Worm (Caenorhabditis elegans): ENCODE data around the gene sru-8.

The sru-8 gene

DNA sequence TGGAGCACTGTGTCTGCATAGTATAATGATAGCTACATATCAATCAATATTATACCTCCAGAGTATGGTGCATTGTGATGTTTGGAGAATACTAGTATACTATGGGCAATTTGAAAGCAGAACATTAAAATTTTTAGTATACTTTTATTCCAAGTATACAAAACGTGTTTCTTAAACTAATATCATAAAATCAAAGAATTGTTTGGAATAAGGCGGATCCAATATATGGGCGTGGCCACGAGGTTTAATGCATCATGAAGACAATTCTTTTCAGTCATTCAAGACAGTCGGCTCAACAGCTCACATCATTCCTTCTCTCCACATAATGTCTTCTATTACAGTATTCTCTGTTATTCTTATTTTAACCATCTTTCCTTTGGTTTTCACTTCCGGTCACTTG, 36.2 kb downstream of the sru-8 start, which contains the start of gene sdz-31 (continued):
- no peak for TF ChIP-seq ztf-25 (GFP tag; IDR thresholded peaks at IDR 0.05)

DNA sequence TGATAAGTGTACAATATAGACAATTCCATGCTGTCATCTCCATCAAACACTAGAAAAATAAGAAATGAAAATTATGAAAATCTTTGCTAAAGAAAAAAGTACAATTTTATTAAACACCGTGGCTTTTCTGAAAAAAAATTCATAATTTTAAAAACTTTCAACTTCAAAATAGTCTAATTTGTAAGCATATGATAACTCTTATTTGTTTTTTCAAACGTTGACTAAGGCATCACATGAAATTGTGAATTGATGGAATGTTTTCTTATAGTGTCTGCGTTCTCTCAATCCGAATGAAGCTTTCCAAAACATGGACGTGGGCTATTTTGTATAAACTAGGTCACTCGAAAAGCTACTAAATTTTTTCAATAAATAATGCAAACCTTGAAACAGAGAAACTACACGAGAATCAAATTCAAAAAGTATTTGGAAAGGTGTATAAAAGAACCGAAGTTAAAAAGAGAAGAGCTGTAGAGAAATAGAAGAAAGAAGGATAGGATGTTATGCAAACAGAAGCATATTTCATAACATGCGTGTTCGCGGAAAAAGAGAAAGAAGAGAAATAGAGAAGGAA, 42.3 kb downstream of the sru-8 start, which contains the start of gene clp-9:
Gene clp-9 (minus strand): TSS at position 51 of the 571 bp plus-strand sequence.
- TF ChIP-seq snpc-3.4 (tag; optimal IDR thresholded peaks at IDR 0.05) (no peak), hsf-1 (GFP tag; IDR thresholded peaks at IDR 0.05) (no peak), F37B4.10 (GFP tag; IDR thresholded peaks at IDR 0.05) (no peak), ceh-91 (GFP tag; IDR thresholded peaks at IDR 0.05) (no peak), nfyb-1 (GFP tag; IDR thresholded peaks at IDR 0.05) (no peak), C17E4.6 (GFP tag; IDR thresholded peaks at IDR 0.05) (no peak), ceh-79 (tag; optimal IDR thresholded peaks at IDR 0.05) (no peak), hlh-12 (tag; optimal IDR thresholded peaks at IDR 0.05) (no peak), F57A8.1 (GFP tag; optimal IDR thresholded peaks at IDR 0.05) (no peak), ztf-6 (GFP tag; IDR thresholded peaks at IDR 0.05) (no peak), repo-1 (tag; optimal IDR thresholded peaks at IDR 0.05) (no peak), Y53G8AR.9 (GFP tag; conservative IDR thresholded peaks at IDR 0.05) (no peak), nhr-90 (tag; optimal IDR thresholded peaks at IDR 0.05) (no peak), B0336.3 (GFP tag; IDR thresholded peaks at IDR 0.05) (no peak), madf-8 (GFP tag; conservative IDR thresholded peaks at IDR 0.05) (no peak), rcor-1 (GFP tag; IDR thresholded peaks at IDR 0.05) (no peak), dox-1 (GFP tag; IDR thresholded peaks at IDR 0.05) (no peak), Y79H2A.3 (GFP tag; conservative IDR thresholded peaks at IDR 0.05) (no peak)

DNA sequence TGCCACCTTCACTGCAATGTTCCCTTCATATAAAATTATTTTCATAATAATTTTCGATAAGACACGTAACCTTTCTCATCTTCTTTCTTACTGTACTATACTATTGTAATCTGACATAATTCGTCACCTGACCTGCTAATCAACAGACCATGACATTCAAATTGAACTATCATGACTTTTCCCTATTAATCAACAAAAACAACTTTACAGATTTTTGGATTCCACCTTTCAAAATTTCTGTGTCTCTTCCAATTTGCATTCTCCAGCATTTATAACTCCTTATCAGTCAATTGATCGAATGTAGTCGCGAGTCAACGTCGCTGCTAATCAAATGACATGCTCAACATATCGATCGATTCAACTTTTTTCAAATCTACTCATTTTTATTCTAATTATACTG, 46.0 kb downstream of the sru-8 start, which contains the start of gene fshr-1:
Gene fshr-1 (plus strand): TSS at position 209 of the 400 bp plus-strand sequence.
- peak; percentile 61 for TF ChIP-seq unc-62 (GFP tag; optimal IDR thresholded peaks at IDR 0.05)
- TF ChIP-seq nhr-80 (tag; optimal IDR thresholded peaks at IDR 0.05): peak; percentile 59
- peak in 1 of 2 experiments; percentile 4 for TF ChIP-seq let-607 (tag; optimal IDR thresholded peaks at IDR 0.05)
- TF ChIP-seq Y95B8A.8 (GFP tag; IDR thresholded peaks at IDR 0.05): no peak
- no peak for TF ChIP-seq mcd-1 (GFP tag; IDR thresholded peaks at IDR 0.05)
- TF ChIP-seq ceh-79 (tag; optimal IDR thresholded peaks at IDR 0.05): no peak
- TF ChIP-seq lir-1 (GFP tag; conservative IDR thresholded peaks at IDR 0.05): no peak

Data from whole organism, young adult.